Worm (Caenorhabditis elegans) whole organism, late embryonic: ENCODE data around the gene fbxa-6.

Source experiments
- C08G9.2 ChIP-seq: sonication (generic microtip); optimal IDR thresholded peaks from 2 replicates; lab custom pipeline; 2016; ENCODE audit warnings: mild to moderate bottlenecking, missing genetic modification characterization, moderate library complexity, missing compliant biosample characterization
- F13H6.1 ChIP-seq: sonication (generic microtip); optimal IDR thresholded peaks from 2 replicates; lab custom pipeline; 2016; ENCODE audit warnings: missing genetic modification characterization, missing compliant biosample characterization
- K09A11.1 ChIP-seq: sonication (generic microtip); optimal IDR thresholded peaks from 2 replicates; lab custom pipeline; 2017; ENCODE audit warnings: antibody characterized with exemption, mild to moderate bottlenecking, missing genetic modification characterization, missing compliant biosample characterization; ENCODE audit not compliant: insufficient read depth
- T23F11.4 ChIP-seq: fragments of 200-800 bp; sonication (Bioruptor generic); optimal IDR thresholded peaks from 2 replicates; lab custom pipeline; 2018; ENCODE audit warnings: mild to moderate bottlenecking, missing genetic modification characterization, missing compliant biosample characterization
- ama-1 ChIP-seq: fragments of 150-350 bp; optimal IDR thresholded peaks from 2 replicates; lab custom pipeline; 2014
- ceh-18 ChIP-seq: sonication (generic microtip); optimal IDR thresholded peaks from 2 replicates; lab custom pipeline; 2016; ENCODE audit warnings: missing genetic modification characterization, missing compliant biosample characterization
- ceh-22 ChIP-seq: sonication (generic microtip); optimal IDR thresholded peaks from 2 replicates; lab custom pipeline; 2017; ENCODE audit warnings: missing biosample characterization, missing genetic modification characterization
- ceh-24 ChIP-seq: sonication (generic microtip); optimal IDR thresholded peaks from 2 replicates; lab custom pipeline; 2016; ENCODE audit warnings: mild to moderate bottlenecking, missing genetic modification characterization, missing compliant biosample characterization
- ceh-30 ChIP-seq: fragments of 150-350 bp; optimal IDR thresholded peaks from 2 replicates; lab custom pipeline; 2014; ENCODE audit warnings: missing biosample characterization, missing genetic modification characterization
- ceh-31 ChIP-seq: sonication (generic microtip); optimal IDR thresholded peaks from 2 replicates; lab custom pipeline; 2016; ENCODE audit warnings: missing genetic modification characterization, missing compliant biosample characterization
- ceh-34 ChIP-seq: sonication (generic microtip); optimal IDR thresholded peaks from 2 replicates; lab custom pipeline; 2016; ENCODE audit warnings: mild to moderate bottlenecking, missing genetic modification characterization, missing compliant biosample characterization
- ceh-45 ChIP-seq: fragments of 200-800 bp; sonication (Bioruptor generic); IDR thresholded peaks from 2 replicates; pipeline ENCODE4 v1.3.6; 2022; ENCODE audit warnings: missing genetic modification reagents, missing genetic modification characterization, missing compliant biosample characterization
- ceh-48 ChIP-seq: sonication (generic microtip); optimal IDR thresholded peaks from 2 replicates; lab custom pipeline; 2016; ENCODE audit warnings: missing genetic modification characterization, inconsistent platforms, missing compliant biosample characterization
- ceh-6 ChIP-seq: fragments of 200-800 bp; sonication (Bioruptor generic); optimal IDR thresholded peaks from 2 replicates; lab custom pipeline; 2018; ENCODE audit warnings: mild to moderate bottlenecking, missing genetic modification characterization, missing compliant biosample characterization
- ceh-9 ChIP-seq: sonication (generic microtip); optimal IDR thresholded peaks from 2 replicates; lab custom pipeline; 2016; ENCODE audit warnings: mild to moderate bottlenecking, missing genetic modification characterization, inconsistent platforms, missing compliant biosample characterization
- dmd-4 ChIP-seq: sonication (generic microtip); optimal IDR thresholded peaks from 2 replicates; lab custom pipeline; 2016; ENCODE audit warnings: borderline replicate concordance, missing genetic modification characterization, missing compliant biosample characterization
- dve-1 ChIP-seq: sonication (generic microtip); optimal IDR thresholded peaks from 2 replicates; lab custom pipeline; 2017; ENCODE audit warnings: antibody characterized with exemption, mild to moderate bottlenecking, missing genetic modification characterization, missing compliant biosample characterization
- elt-4 ChIP-seq: sonication (generic microtip); optimal IDR thresholded peaks from 2 replicates; lab custom pipeline; 2016; ENCODE audit warnings: missing genetic modification characterization, missing compliant biosample characterization
- ets-4 ChIP-seq: sonication (generic microtip); optimal IDR thresholded peaks from 2 replicates; lab custom pipeline; 2016; ENCODE audit warnings: missing genetic modification characterization, missing compliant biosample characterization
- eyg-1 ChIP-seq: sonication (generic microtip); optimal IDR thresholded peaks from 2 replicates; lab custom pipeline; 2016; ENCODE audit warnings: missing genotype, missing genetic modification characterization, missing compliant biosample characterization
- fax-1 ChIP-seq: sonication (generic microtip); optimal IDR thresholded peaks from 2 replicates; lab custom pipeline; 2016; ENCODE audit warnings: missing genotype, missing genetic modification characterization, missing compliant biosample characterization
- hlh-15 ChIP-seq: sonication (generic microtip); optimal IDR thresholded peaks from 2 replicates; lab custom pipeline; 2016; ENCODE audit warnings: missing genetic modification characterization, missing compliant biosample characterization
- hlh-8 ChIP-seq: sonication (generic microtip); optimal IDR thresholded peaks from 2 replicates; lab custom pipeline; 2016; ENCODE audit warnings: missing genotype, missing genetic modification characterization, missing compliant biosample characterization
- lim-6 ChIP-seq: sonication (generic microtip); optimal IDR thresholded peaks from 2 replicates; lab custom pipeline; 2016; ENCODE audit warnings: missing genetic modification characterization, missing compliant biosample characterization
- lin-11 ChIP-seq: fragments of 200-800 bp; sonication (Bioruptor generic); optimal IDR thresholded peaks from 2 replicates; lab custom pipeline; 2018; ENCODE audit warnings: mild to moderate bottlenecking, missing genetic modification characterization, missing compliant biosample characterization
- madf-2 ChIP-seq: sonication (generic microtip); optimal IDR thresholded peaks from 2 replicates; lab custom pipeline; 2017; ENCODE audit warnings: missing genetic modification characterization, missing compliant biosample characterization
- nfya-1 ChIP-seq: sonication (generic microtip); optimal IDR thresholded peaks from 2 replicates; lab custom pipeline; 2017; ENCODE audit warnings: missing genetic modification characterization, mild to moderate bottlenecking, missing compliant biosample characterization, antibody characterized with exemption, moderate library complexity
- nhr-11 ChIP-seq: fragments of 150-350 bp; optimal IDR thresholded peaks from 2 replicates; lab custom pipeline; 2014; ENCODE audit warnings: missing biosample characterization, missing genetic modification characterization
- nhr-232 ChIP-seq: sonication (generic microtip); optimal IDR thresholded peaks from 2 replicates; lab custom pipeline; 2016; ENCODE audit warnings: missing genetic modification characterization, missing compliant biosample characterization
- odd-2 ChIP-seq: sonication (generic microtip); optimal IDR thresholded peaks from 2 replicates; lab custom pipeline; 2017; ENCODE audit warnings: antibody characterized with exemption, mild to moderate bottlenecking, missing genetic modification characterization, missing compliant biosample characterization
- pag-3 ChIP-seq: sonication (generic microtip); optimal IDR thresholded peaks from 2 replicates; lab custom pipeline; 2016; ENCODE audit warnings: missing compliant biosample characterization, missing genetic modification characterization, borderline replicate concordance
- pha-2 ChIP-seq: sonication (generic microtip); optimal IDR thresholded peaks from 2 replicates; lab custom pipeline; 2017; ENCODE audit warnings: mild to moderate bottlenecking, missing genetic modification characterization, missing compliant biosample characterization
- pqm-1 ChIP-seq: sonication (generic microtip); optimal IDR thresholded peaks from 2 replicates; lab custom pipeline; 2016; ENCODE audit warnings: missing genetic modification characterization, missing compliant biosample characterization
- pros-1 ChIP-seq: fragments of 150-350 bp; optimal IDR thresholded peaks from 2 replicates; lab custom pipeline; 2014; ENCODE audit warnings: missing biosample characterization, missing genetic modification reagents, missing genetic modification characterization
- ref-2 ChIP-seq: sonication (generic microtip); optimal IDR thresholded peaks from 2 replicates; lab custom pipeline; 2016; ENCODE audit warnings: missing genetic modification characterization, missing compliant biosample characterization
- sdc-2 ChIP-seq: sonication (generic microtip); optimal IDR thresholded peaks from 2 replicates; lab custom pipeline; 2016; ENCODE audit warnings: missing genotype, missing genetic modification characterization, missing compliant biosample characterization
- sox-2 ChIP-seq: fragments of 200-800 bp; sonication (Bioruptor generic); IDR thresholded peaks from 2 replicates; pipeline ENCODE4 v1.3.6; 2022; ENCODE audit warnings: missing genetic modification reagents, missing genetic modification characterization, missing compliant biosample characterization
- tbx-2 ChIP-seq: sonication (generic microtip); optimal IDR thresholded peaks from 2 replicates; lab custom pipeline; 2016; ENCODE audit warnings: missing genetic modification characterization, missing compliant biosample characterization
- tbx-7 ChIP-seq: sonication (generic microtip); optimal IDR thresholded peaks from 2 replicates; lab custom pipeline; 2016; ENCODE audit warnings: missing genotype, missing genetic modification characterization, missing compliant biosample characterization
- unc-3 ChIP-seq, 2 experiments: fragments of 200-800 bp in 1 of 2; sonication (Bioruptor generic) in 1 of 2; sonication (generic microtip) in 1 of 2; conservative IDR thresholded peaks in 1 of 2; optimal IDR thresholded peaks in 1 of 2; 2 replicates each; pipeline versions ENCODE4 v1.3.6 to Lab custom; 2016 to 2022; ENCODE audit warnings: missing compliant biosample characterization in 2 of 2, missing genetic modification characterization in 2 of 2, missing genetic modification reagents in 1 of 2
- unc-42 ChIP-seq: sonication (generic microtip); optimal IDR thresholded peaks from 2 replicates; lab custom pipeline; 2016; ENCODE audit warnings: missing genotype, missing genetic modification characterization, missing compliant biosample characterization
- unc-55 ChIP-seq: sonication (generic microtip); optimal IDR thresholded peaks from 2 replicates; lab custom pipeline; 2017; ENCODE audit warnings: missing biosample characterization, missing genetic modification reagents, missing genetic modification characterization
- unc-86 ChIP-seq: sonication (generic microtip); optimal IDR thresholded peaks from 2 replicates; lab custom pipeline; 2016; ENCODE audit warnings: missing genetic modification characterization, missing compliant biosample characterization

The fbxa-6 gene

DNA sequence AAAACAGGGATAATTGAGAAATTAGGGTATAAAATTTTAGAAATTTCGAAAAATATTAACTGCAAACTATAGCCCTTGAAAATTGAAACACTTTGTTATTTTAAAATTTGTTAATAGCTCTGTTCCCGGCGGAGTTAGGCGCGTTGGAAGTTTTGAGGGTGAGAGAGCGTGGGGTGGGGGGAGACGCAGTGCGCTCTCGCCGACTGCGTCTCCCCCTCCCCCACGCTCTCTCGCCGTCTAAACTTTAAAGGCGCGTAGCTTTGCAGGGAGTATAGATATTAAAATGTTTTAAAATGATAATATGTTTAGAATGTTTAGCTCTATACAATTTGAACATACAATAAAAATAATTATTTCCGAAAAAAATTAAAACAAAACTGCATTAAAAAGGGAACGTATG, 30.4 kb upstream of the fbxa-6 start:
- no peak for TF ChIP-seq ceh-30 (tag; lab: Kevin White, UChicago)
- TF ChIP-seq K09A11.1: no peak
- TF ChIP-seq dmd-4 (tag; lab: Kevin White, UChicago): no peak
- no peak for TF ChIP-seq sox-2
- no peak for TF ChIP-seq ceh-6 (GFP tag; lab: Kevin White, UChicago)
- no peak for TF ChIP-seq pqm-1
- TF ChIP-seq nfya-1 (tag; lab: Kevin White, UChicago): no peak
- TF ChIP-seq T23F11.4 (GFP tag; lab: Kevin White, UChicago): no peak
- no peak for TF ChIP-seq unc-55
- no peak for TF ChIP-seq ceh-48 (tag; lab: Kevin White, UChicago)
- TF ChIP-seq F13H6.1 (tag; lab: Kevin White, UChicago): no peak
- no peak for TF ChIP-seq ceh-34 (tag; lab: Kevin White, UChicago)

DNA sequence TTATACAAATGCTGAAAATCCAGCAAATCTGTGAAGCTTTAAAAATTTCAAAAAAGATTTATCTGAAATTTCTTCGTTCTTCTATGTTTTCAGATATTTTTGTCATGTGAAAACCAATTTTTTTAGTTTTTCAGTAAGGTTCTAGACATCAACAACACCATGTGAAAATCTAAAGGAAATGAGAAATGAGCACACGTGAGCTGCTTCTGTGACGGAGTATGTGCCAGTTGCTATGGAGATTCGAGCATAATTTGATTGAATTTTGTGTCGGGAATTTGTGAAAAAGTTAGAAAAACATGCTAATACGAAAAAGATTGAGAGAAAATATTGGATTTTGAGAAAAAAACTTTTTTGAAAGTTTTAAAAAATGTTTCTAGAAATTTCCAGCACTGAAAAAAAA, 28.7 kb upstream of the fbxa-6 start:
- TF ChIP-seq ref-2 (no peak), dmd-4 (tag; lab: Kevin White, UChicago) (no peak), T23F11.4 (GFP tag; lab: Kevin White, UChicago) (no peak), ceh-45 (GFP tag; lab: Robert Waterston, UW) (no peak), nhr-11 (tag; lab: Kevin White, UChicago) (no peak), ceh-9 (no peak), madf-2 (tag; lab: Kevin White, UChicago) (no peak), ceh-24 (tag; lab: Kevin White, UChicago) (no peak), hlh-8 (tag; lab: Kevin White, UChicago) (no peak), pag-3 (tag; lab: Kevin White, UChicago) (no peak), lim-6 (tag; lab: Kevin White, UChicago) (no peak), pros-1 (no peak), ceh-18 (tag; lab: Kevin White, UChicago) (no peak), ceh-30 (tag; lab: Kevin White, UChicago) (no peak), nfya-1 (tag; lab: Kevin White, UChicago) (no peak), unc-3 (GFP tag; conservative IDR thresholded peaks at IDR 0.05; lab: Robert Waterston, UW) (no peak), unc-3 (tag; optimal IDR thresholded peaks at IDR 0.05; lab: Kevin White, UChicago) (no peak), eyg-1 (tag; lab: Kevin White, UChicago) (no peak)

DNA sequence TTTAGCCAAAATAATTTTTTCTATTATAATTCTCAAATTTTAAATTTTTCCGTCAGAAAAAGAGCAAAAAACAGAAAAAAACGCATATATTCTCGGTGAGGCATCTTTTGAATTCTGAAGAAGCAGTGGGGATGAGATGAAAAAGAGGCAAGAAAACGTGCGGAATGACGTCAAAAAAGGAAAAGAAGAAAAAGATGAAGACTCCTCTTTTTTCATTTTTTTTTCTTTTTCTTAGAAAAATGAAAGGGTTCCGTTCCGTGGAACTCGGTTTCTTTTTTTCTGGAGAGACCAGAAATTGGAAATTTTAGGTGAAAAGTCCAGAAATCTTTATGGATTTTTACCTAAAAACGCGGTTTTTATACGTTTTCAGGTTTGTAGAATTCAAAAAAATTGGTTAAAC, 27.5 kb upstream of the fbxa-6 start:
- no peak for TF ChIP-seq tbx-2
- TF ChIP-seq ceh-22 (tag; lab: Kevin White, UChicago): no peak
- no peak for TF ChIP-seq nfya-1 (tag; lab: Kevin White, UChicago)
- no peak for TF ChIP-seq ets-4
- no peak for TF ChIP-seq tbx-7 (tag; lab: Kevin White, UChicago)
- no peak for TF ChIP-seq sdc-2
- TF ChIP-seq unc-42: no peak
- TF ChIP-seq ceh-31 (tag; lab: Kevin White, UChicago): no peak
- no peak for TF ChIP-seq hlh-15
- TF ChIP-seq hlh-8 (tag; lab: Kevin White, UChicago): no peak
- no peak for TF ChIP-seq unc-86 (tag; lab: Kevin White, UChicago)
- TF ChIP-seq ceh-24 (tag; lab: Kevin White, UChicago): no peak
- no peak for TF ChIP-seq C08G9.2 (tag; lab: Kevin White, UChicago)
- TF ChIP-seq dve-1 (tag; lab: Kevin White, UChicago): no peak
- no peak for TF ChIP-seq lim-6 (tag; lab: Kevin White, UChicago)

DNA sequence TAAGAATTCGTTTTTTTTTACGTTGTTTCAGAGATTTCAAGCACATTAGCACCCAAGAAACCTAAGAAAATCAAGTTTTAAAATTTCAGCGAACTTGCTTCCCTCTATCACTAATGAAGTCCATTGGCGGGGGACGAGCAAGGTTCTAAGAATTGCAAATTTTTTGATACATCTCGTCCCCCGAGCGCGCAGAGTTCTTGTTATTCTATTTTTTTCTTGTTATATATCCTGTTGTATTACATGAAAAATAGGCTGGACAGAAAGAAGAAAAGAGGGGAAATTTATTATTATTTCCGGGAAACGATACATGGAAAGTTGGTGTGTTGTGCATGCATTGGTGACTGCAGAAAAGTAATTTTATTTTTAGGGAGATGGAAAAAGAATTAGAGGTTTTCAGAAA, 26.7 kb upstream of the fbxa-6 start:
- TF ChIP-seq dmd-4 (tag; lab: Kevin White, UChicago) (no peak), elt-4 (no peak), ceh-18 (tag; lab: Kevin White, UChicago) (no peak), ama-1 (lab: Kevin White, UChicago) (no peak), ceh-34 (tag; lab: Kevin White, UChicago) (no peak), odd-2 (no peak), lin-11 (tag; lab: Kevin White, UChicago) (no peak), nhr-232 (tag; lab: Kevin White, UChicago) (no peak), fax-1 (no peak), pha-2 (tag; lab: Kevin White, UChicago) (no peak)
